Worm (Caenorhabditis elegans) whole organism, young adult: Measurements from ENCODE around the gene C28D4.7.

Experiments used
- sdz-38 ChIP-seq: sonication (generic microtip); optimal IDR thresholded peaks from 2 replicates; lab custom pipeline; 2016; ENCODE audit warnings: missing genotype, missing genetic modification characterization, missing compliant biosample characterization
- unc-62 ChIP-seq: fragments of 150-350 bp; optimal IDR thresholded peaks from 2 replicates; lab custom pipeline; 2014; ENCODE audit warnings: missing biosample characterization, missing genetic modification reagents, missing genetic modification characterization

ce11 chrIV:9709887-9710286, 33.1 kb downstream of the C28D4.7 start, which contains the start of gene nhr-38:
- no peak for TF ChIP-seq unc-62 (GFP tag; lab: Kevin White, UChicago)
- no peak for TF ChIP-seq sdz-38
